Fruit fly (Drosophila melanogaster) whole organism, pupa: Measurements from ENCODE around the gene GlcAT-I.
A peak's percentile ranks its signal among the peaks of the same experiment; 100 is the strongest.

Experiments
- CG12605 ChIP-seq: fragments of 200-800 bp; sonication (Bioruptor generic); IDR thresholded peaks from 2 replicates; pipeline ENCODE4 v1.3.6; 2022; ENCODE audit warnings: missing biosample characterization, missing genetic modification characterization
- CG13204 ChIP-seq: fragments of 200-800 bp; sonication (Bioruptor generic); optimal IDR thresholded peaks from 2 replicates; lab custom pipeline; 2018; ENCODE audit warnings: missing biosample characterization, mild to moderate bottlenecking, missing genetic modification characterization, moderate library complexity
- CG17806 ChIP-seq: fragments of 200-800 bp; sonication (Bioruptor generic); optimal IDR thresholded peaks from 2 replicates; lab custom pipeline; 2018; ENCODE audit warnings: missing biosample characterization, mild to moderate bottlenecking, missing genetic modification characterization, moderate library complexity
- CG34367 ChIP-seq: fragments of 200-800 bp; sonication (Bioruptor generic); optimal IDR thresholded peaks from 2 replicates; lab custom pipeline; 2018; ENCODE audit warnings: missing biosample characterization, mild to moderate bottlenecking, missing genetic modification characterization
- D1 ChIP-seq: fragments of 200-800 bp; sonication (Bioruptor generic); optimal IDR thresholded peaks from 2 replicates; lab custom pipeline; 2018; ENCODE audit warnings: missing biosample characterization, mild to moderate bottlenecking, missing genetic modification characterization, moderate library complexity
- EcR ChIP-seq: fragments of 200-800 bp; sonication (Bioruptor generic); optimal IDR thresholded peaks from 3 replicates; lab custom pipeline; 2019; ENCODE audit warnings: missing biosample characterization, missing genetic modification characterization, mild to moderate bottlenecking, moderate library complexity, missing genetic modification reagents
- Ets98B ChIP-seq: fragments of 200-800 bp; sonication (Bioruptor generic); IDR thresholded peaks from 2 replicates; pipeline ENCODE4 v1.3.6; 2022; ENCODE audit warnings: missing biosample characterization, missing genetic modification characterization
- Pif1A ChIP-seq: fragments of 200-800 bp; sonication (Bioruptor generic); optimal IDR thresholded peaks from 3 replicates; lab custom pipeline; 2016; ENCODE audit warnings: missing biosample characterization, missing genetic modification characterization
- fd96Ca ChIP-seq: fragments of 200-800 bp; sonication (Bioruptor generic); IDR thresholded peaks from 3 replicates; pipeline ENCODE4 v1.3.6; 2022; ENCODE audit warnings: missing biosample characterization, missing genetic modification characterization
- rn ChIP-seq: fragments of 200-800 bp; sonication (Bioruptor generic); IDR thresholded peaks from 2 replicates; pipeline ENCODE4 v1.3.6; 2022; ENCODE audit warnings: missing biosample characterization, missing genetic modification characterization

DNA sequence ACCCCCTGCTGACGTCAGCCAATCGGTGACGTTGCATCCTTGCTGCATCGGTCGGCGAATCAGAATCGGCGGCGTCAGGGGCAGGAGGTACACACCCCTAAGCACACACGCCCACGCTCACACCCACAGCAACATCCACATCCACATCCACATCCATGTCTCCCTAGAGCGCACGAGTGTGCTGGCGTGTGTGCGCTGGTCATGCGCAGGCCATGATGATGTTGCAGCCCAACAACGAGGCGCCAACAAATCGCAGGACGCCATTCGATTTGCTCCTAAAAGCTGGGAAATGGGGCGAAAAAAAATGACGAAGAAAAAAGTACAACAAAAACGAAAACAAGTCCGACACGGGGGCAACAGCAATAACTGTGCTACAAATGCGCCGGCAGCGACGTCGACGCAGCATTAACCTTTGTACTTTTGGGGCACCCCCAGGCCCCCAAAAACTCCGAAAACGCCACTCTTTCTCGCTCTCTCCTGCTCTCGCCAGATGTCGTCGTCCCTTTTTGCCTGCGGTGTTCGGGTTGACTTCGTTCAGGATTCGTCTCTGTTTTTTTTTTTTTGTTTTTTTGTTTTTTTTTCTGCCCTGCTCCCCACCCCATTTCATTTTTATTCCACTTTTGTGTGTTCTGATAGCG is 41.9 kb upstream of the GlcAT-I start:
- TF ChIP-seq CG12605 (GFP tag; lab: Robert Waterston, UW) (0 out of 2 replicates have a peak, but pooled peaks have one; percentile 24), fd96Ca (GFP tag; lab: Robert Waterston, UW) (no peak), Ets98B (GFP tag; lab: Robert Waterston, UW) (no peak), CG13204 (no peak), D1 (tag; lab: Kevin White, UChicago) (no peak), CG17806 (tag; lab: Kevin White, UChicago) (no peak), rn (GFP tag; lab: Robert Waterston, UW) (no peak), Pif1A (GFP tag; lab: Kevin White, UChicago) (peak; percentile 1), CG34367 (tag; lab: Kevin White, UChicago) (no peak), EcR (GFP tag; lab: Kevin White, UChicago) (no peak)
